Worm (Caenorhabditis elegans) whole organism, young adult: ENCODE results near the gene smc-5.

Experiments used
- Y95B8A.8 ChIP-seq: fragments of 200-800 bp; sonication (Bioruptor generic); IDR thresholded peaks from 2 replicates; pipeline ENCODE4 v1.3.6; 2022; ENCODE audit warnings: missing genetic modification reagents, missing genetic modification characterization, missing compliant biosample characterization
- ceh-27 ChIP-seq: fragments of 200-800 bp; sonication (Bioruptor generic); optimal IDR thresholded peaks from 2 replicates; lab custom pipeline; 2018; ENCODE audit warnings: mild to moderate bottlenecking, missing genetic modification characterization, moderate library complexity, missing compliant biosample characterization
- ceh-79 ChIP-seq: sonication (generic microtip); optimal IDR thresholded peaks from 2 replicates; lab custom pipeline; 2017; ENCODE audit warnings: mild to moderate bottlenecking, missing genetic modification characterization, missing compliant biosample characterization
- madf-3 ChIP-seq: fragments of 200-800 bp; sonication (Bioruptor generic); IDR thresholded peaks from 2 replicates; pipeline ENCODE4 v1.3.6; 2022; ENCODE audit warnings: missing genetic modification reagents, missing genetic modification characterization, missing compliant biosample characterization
- nhr-90 ChIP-seq: sonication (generic microtip); optimal IDR thresholded peaks from 2 replicates; lab custom pipeline; 2016; ENCODE audit warnings: missing genotype, mild to moderate bottlenecking, missing genetic modification characterization, missing compliant biosample characterization
- ztf-26 ChIP-seq: sonication (generic microtip); optimal IDR thresholded peaks from 2 replicates; lab custom pipeline; 2017; ENCODE audit warnings: missing genetic modification characterization, missing compliant biosample characterization
- ztf-28 ChIP-seq: fragments of 200-800 bp; sonication (Bioruptor generic); IDR thresholded peaks from 2 replicates; pipeline ENCODE4 v1.3.6; 2022; ENCODE audit warnings: missing genetic modification reagents, missing genetic modification characterization, missing compliant biosample characterization

DNA sequence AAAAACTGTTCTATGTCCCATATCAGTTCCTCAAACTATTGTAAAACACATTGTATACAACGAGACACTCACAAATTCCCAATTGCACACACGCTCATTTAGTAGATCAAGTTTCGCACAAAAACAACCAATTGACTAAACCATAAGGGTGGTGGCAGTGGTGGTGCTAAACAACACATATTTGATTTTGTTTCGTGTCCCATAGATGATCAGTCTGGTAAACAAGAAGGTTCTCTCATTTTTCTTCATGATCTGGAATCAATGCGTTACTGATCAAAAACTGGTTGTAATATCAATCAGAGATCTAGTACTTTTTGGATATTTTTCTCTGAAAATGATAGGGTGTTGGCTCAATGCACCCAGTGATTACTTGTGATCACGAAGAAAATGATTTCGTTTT is 43.3 kb upstream of the smc-5 start:
- no peak for TF ChIP-seq ceh-79 (tag; lab: Kevin White, UChicago)
- TF ChIP-seq Y95B8A.8 (GFP tag; lab: Robert Waterston, UW) = no peak
- no peak for TF ChIP-seq nhr-90
- no peak for TF ChIP-seq ceh-27 (GFP tag; lab: Kevin White, UChicago)
- no peak for TF ChIP-seq madf-3 (GFP tag; lab: Robert Waterston, UW)
- TF ChIP-seq ztf-28 = no peak
- TF ChIP-seq ztf-26 (tag; lab: Kevin White, UChicago) = no peak
